Fruit fly (Drosophila melanogaster) S2 (cell line): ENCODE measurements around the gene CG6511.

Source experiments
- CG8478 ChIP-seq: fragments of >200 bp; optimal IDR thresholded peaks from 2 replicates; lab custom pipeline; 2018
- CTCF ChIP-seq, 2 experiments: fragments of >200 bp; optimal IDR thresholded peaks; 2 replicates each; lab custom pipeline; 2018

DNA sequence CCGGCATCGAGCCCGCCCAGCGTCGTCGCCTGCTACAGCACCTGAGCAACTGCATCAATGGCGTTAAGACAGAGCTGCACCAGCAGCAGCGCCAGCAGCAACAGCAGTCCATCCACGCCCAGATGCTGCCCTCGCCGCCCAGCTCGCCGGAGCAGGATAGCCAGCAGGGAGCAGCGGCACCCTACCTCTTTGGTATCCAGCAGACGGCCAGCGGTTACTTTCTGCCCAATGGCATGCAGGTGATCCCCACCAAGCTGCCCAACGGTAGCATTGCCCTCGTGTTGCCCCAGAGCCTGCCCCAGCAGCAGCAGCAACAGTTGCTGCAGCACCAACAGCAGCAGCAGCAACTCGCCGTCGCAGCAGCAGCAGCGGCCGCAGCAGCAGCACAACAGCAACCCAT lies 43.4 kb upstream of the CG6511 start:
- TF ChIP-seq CTCF (optimal IDR thresholded peaks at IDR 0.05; lab: Kevin White, UChicago) (no peak), CG8478 (lab: Kevin White, UChicago) (no peak)
